Worm (Caenorhabditis elegans) whole organism, L1 larva: ENCODE results near the gene W04E12.2.

ENCODE experiments used
- Y116A8C.19 ChIP-seq: sonication (generic microtip); optimal IDR thresholded peaks from 2 replicates; lab custom pipeline; 2016; ENCODE audit warnings: missing compliant biosample characterization, missing genetic modification characterization, borderline replicate concordance
- irx-1 ChIP-seq: sonication (generic microtip); optimal IDR thresholded peaks from 2 replicates; lab custom pipeline; 2016; ENCODE audit warnings: missing genetic modification characterization, missing compliant biosample characterization
- lin-15B ChIP-seq: fragments of 150-350 bp; sonication (generic microtip); optimal IDR thresholded peaks from 3 replicates; lab custom pipeline; 2014; ENCODE audit warnings: missing biosample characterization, missing genetic modification characterization
- nhr-28 ChIP-seq: fragments of 150-350 bp; optimal IDR thresholded peaks from 2 replicates; lab custom pipeline; 2014; ENCODE audit warnings: missing biosample characterization, missing genetic modification characterization
- nhr-84 ChIP-seq: sonication (generic microtip); optimal IDR thresholded peaks from 2 replicates; lab custom pipeline; 2017; ENCODE audit warnings: missing biosample characterization, missing genetic modification characterization
- pag-3 ChIP-seq: sonication (generic microtip); optimal IDR thresholded peaks from 2 replicates; lab custom pipeline; 2017; ENCODE audit warnings: missing genetic modification characterization, mild to moderate bottlenecking, missing compliant biosample characterization, antibody characterized with exemption, borderline replicate concordance; ENCODE audit not compliant: insufficient read depth
- rnt-1 ChIP-seq: sonication (generic microtip); optimal IDR thresholded peaks from 2 replicates; lab custom pipeline; 2016; ENCODE audit warnings: mild to moderate bottlenecking, missing genetic modification characterization, moderate library complexity, missing compliant biosample characterization
- skn-1 ChIP-seq: fragments of 150-350 bp; optimal IDR thresholded peaks from 2 replicates; lab custom pipeline; 2014; ENCODE audit warnings: missing biosample characterization, missing genetic modification characterization
- sox-4 ChIP-seq: sonication (generic microtip); optimal IDR thresholded peaks from 2 replicates; lab custom pipeline; 2016; ENCODE audit warnings: missing genetic modification characterization, missing compliant biosample characterization
- ztf-4 ChIP-seq: fragments of 150-350 bp; optimal IDR thresholded peaks from 2 replicates; lab custom pipeline; 2014; ENCODE audit warnings: missing biosample characterization, missing genetic modification characterization

ce11 chrV:19715847-19716246 is 25.1 kb downstream of the W04E12.2 start, which contains the start of gene Y43F8C.17:
- TF ChIP-seq rnt-1 (tag; lab: Kevin White, UChicago) (no peak), irx-1 (tag; lab: Kevin White, UChicago) (no peak), lin-15B (tag; lab: Kevin White, UChicago) (no peak), skn-1 (tag; lab: Kevin White, UChicago) (no peak), nhr-84 (tag; lab: Kevin White, UChicago) (no peak), ztf-4 (tag; lab: Kevin White, UChicago) (no peak), nhr-28 (tag; lab: Kevin White, UChicago) (no peak), Y116A8C.19 (tag; lab: Kevin White, UChicago) (no peak), sox-4 (no peak), pag-3 (tag; lab: Kevin White, UChicago) (no peak)
